In genomic region chrIII:208793-209694, ce11 we compare ENCODE assay signal across 4 worm cellular contexts.
TF ChIP-seq lines count a peak whose summit lies in the region.

No protein-coding gene starts in this region.

TF ChIP-seq in whole organism, L1 larva, 84 proteins besides CTCF, POLR2A, EP300 and RAD21:
- TF ChIP-seq rnt-1 (tag; optimal IDR thresholded peaks at IDR 0.05; lab: Kevin White, UChicago) (no peak), fkh-10 (GFP tag; optimal IDR thresholded peaks at IDR 0.05; lab: Kevin White, UChicago) (peak; percentile 59), ceh-63 (GFP tag; optimal IDR thresholded peaks at IDR 0.05; lab: Kevin White, UChicago) (no peak)

TF ChIP-seq in whole organism, L4 larva, 104 proteins besides CTCF, POLR2A, EP300 and RAD21:
- TF ChIP-seq aha-1 (tag; lab: Kevin White, UChicago) = peak; percentile 94
- TF ChIP-seq ceh-28 (tag; optimal IDR thresholded peaks at IDR 0.05; lab: Kevin White, UChicago) = no peak
- no peak for TF ChIP-seq Y5F2A.4 (GFP tag; optimal IDR thresholded peaks at IDR 0.05; lab: Kevin White, UChicago)
- TF ChIP-seq zfp-3 (GFP tag; conservative IDR thresholded peaks at IDR 0.05; lab: Robert Waterston, UW) = no peak

TF ChIP-seq in whole organism, late embryonic, 69 proteins besides CTCF, POLR2A, EP300 and RAD21:
- TF ChIP-seq fkh-10 (GFP tag; optimal IDR thresholded peaks at IDR 0.05; lab: Kevin White, UChicago) (peak; percentile 72), dmd-4 (tag; optimal IDR thresholded peaks at IDR 0.05; lab: Kevin White, UChicago; ENCODE audit: borderline replicate concordance) (no peak), unc-55 (GFP tag; optimal IDR thresholded peaks at IDR 0.05; lab: Kevin White, UChicago) (peak; percentile 59), pha-2 (tag; optimal IDR thresholded peaks at IDR 0.05; lab: Kevin White, UChicago) (no peak), unc-42 (tag; optimal IDR thresholded peaks at IDR 0.05; lab: Kevin White, UChicago) (peak; percentile 95), ceh-31 (tag; optimal IDR thresholded peaks at IDR 0.05; lab: Kevin White, UChicago) (peak; percentile 31)

TF ChIP-seq in whole organism, mixed stage, embryonic, 35 proteins besides CTCF, POLR2A, EP300 and RAD21:
- TF ChIP-seq ces-1 (GFP tag; optimal IDR thresholded peaks at IDR 0.05; lab: Kevin White, UChicago) (peak; percentile 98), elt-3 (tag; optimal IDR thresholded peaks at IDR 0.05; lab: Kevin White, UChicago) (no peak), unc-120 (tag; optimal IDR thresholded peaks at IDR 0.05; lab: Kevin White, UChicago; ENCODE audit: poor library complexity, severe bottlenecking) (no peak), mls-2 (tag; optimal IDR thresholded peaks at IDR 0.05; lab: Kevin White, UChicago) (no peak), unc-62 (GFP tag; optimal IDR thresholded peaks at IDR 0.05; lab: Kevin White, UChicago) (peak; percentile 67), sptf-1 (tag; optimal IDR thresholded peaks at IDR 0.05; lab: Kevin White, UChicago) (no peak)

Comparison
In these comparisons a context has a peak if more than half of its experiments do, and no peak if none do; other contexts are left out.
1. Of the 29 proteins assayed by ChIP-seq in both whole organism, L4 larva and whole organism, L1 larva: peak only in whole organism, L4 larva: aha-1; only in whole organism, L1 larva: fkh-10; in both: none; in neither: 27.